Fruit fly (Drosophila melanogaster) whole organism, prepupa: ENCODE measurements around the gene Nlg4.

Experiments used
- Blimp-1 ChIP-seq: fragments of 200-800 bp; sonication (Bioruptor generic); optimal IDR thresholded peaks from 3 replicates; lab custom pipeline; 2017; ENCODE audit warnings: missing biosample characterization, missing genetic modification characterization, mild to moderate bottlenecking, moderate library complexity, missing genetic modification reagents
- OdsH ChIP-seq: fragments of 200-800 bp; sonication (Bioruptor generic); optimal IDR thresholded peaks from 3 replicates; lab custom pipeline; 2016; ENCODE audit warnings: missing biosample characterization, missing genetic modification characterization
- fd85E ChIP-seq: fragments of 200-800 bp; sonication (Bioruptor generic); optimal IDR thresholded peaks from 3 replicates; lab custom pipeline; 2016; ENCODE audit warnings: missing biosample characterization, missing genetic modification characterization
- spab ChIP-seq: fragments of 200-800 bp; sonication (Bioruptor generic); optimal IDR thresholded peaks from 2 replicates; lab custom pipeline; 2017; ENCODE audit warnings: missing biosample characterization, mild to moderate bottlenecking, missing genetic modification characterization, missing genetic modification reagents

dm6 chr3R:20261225-20261968 lies 56.8 kb downstream of the Nlg4 start:
- TF ChIP-seq OdsH (GFP tag; lab: Kevin White, UChicago) (peak; percentile 93), fd85E (GFP tag; lab: Kevin White, UChicago) (peak; percentile 74), spab (peak; percentile 95), Blimp-1 (GFP tag; lab: Kevin White, UChicago) (peak; percentile 60)
